Fruit fly (Drosophila melanogaster) whole organism, embryonic: ENCODE results near the gene prd1.

Source experiments
- BtbVII ChIP-seq: fragments of 200-800 bp; sonication (Bioruptor generic); optimal IDR thresholded peaks from 3 replicates; lab custom pipeline; 2017; ENCODE audit warnings: missing biosample characterization, mild to moderate bottlenecking, missing genetic modification characterization
- CG10274 ChIP-seq: fragments of 200-800 bp; sonication (Bioruptor generic); optimal IDR thresholded peaks from 3 replicates; lab custom pipeline; 2017; ENCODE audit warnings: missing biosample characterization, mild to moderate bottlenecking, missing genetic modification characterization
- CG12104 ChIP-seq: fragments of 200-800 bp; sonication (Bioruptor generic); optimal IDR thresholded peaks from 3 replicates; lab custom pipeline; 2016; ENCODE audit warnings: missing biosample characterization, missing genetic modification characterization
- CG13123 ChIP-seq: fragments of 200-800 bp; sonication (Bioruptor generic); optimal IDR thresholded peaks from 2 replicates; lab custom pipeline; 2016; ENCODE audit warnings: missing biosample characterization, missing genetic modification characterization
- CG13424 ChIP-seq: fragments of 200-800 bp; sonication (Bioruptor generic); optimal IDR thresholded peaks from 2 replicates; lab custom pipeline; 2019; ENCODE audit warnings: missing biosample characterization, mild to moderate bottlenecking, missing genetic modification characterization, moderate library complexity
- CG14014 ChIP-seq: fragments of 200-800 bp; sonication (Bioruptor generic); IDR thresholded peaks from 2 replicates; pipeline ENCODE4 v1.3.6; 2022; ENCODE audit warnings: missing biosample characterization, missing genetic modification characterization
- CG14050 ChIP-seq: fragments of 200-800 bp; sonication (Bioruptor generic); IDR thresholded peaks from 3 replicates; pipeline ENCODE4 v1.3.6; 2022; ENCODE audit warnings: missing biosample characterization, missing genetic modification characterization
- CG14710 ChIP-seq: fragments of 200-800 bp; sonication (Bioruptor generic); optimal IDR thresholded peaks from 3 replicates; lab custom pipeline; 2019; ENCODE audit warnings: missing biosample characterization, mild to moderate bottlenecking, missing genetic modification characterization, moderate library complexity
- CG17186 ChIP-seq: fragments of 200-800 bp; sonication (Bioruptor generic); optimal IDR thresholded peaks from 3 replicates; lab custom pipeline; 2017; ENCODE audit warnings: missing biosample characterization, missing genetic modification reagents, missing genetic modification characterization
- CG17802 ChIP-seq: fragments of 200-800 bp; sonication (Bioruptor generic); optimal IDR thresholded peaks from 2 replicates; lab custom pipeline; 2018; ENCODE audit warnings: missing biosample characterization, mild to moderate bottlenecking, missing genetic modification characterization, moderate library complexity
- CG1832 ChIP-seq: fragments of 200-800 bp; sonication (Bioruptor generic); optimal IDR thresholded peaks from 2 replicates; lab custom pipeline; 2017; ENCODE audit warnings: missing biosample characterization, mild to moderate bottlenecking, missing genetic modification characterization, inconsistent platforms
- CG3065 ChIP-seq: fragments of 200-800 bp; sonication (Bioruptor generic); optimal IDR thresholded peaks from 2 replicates; lab custom pipeline; 2016; ENCODE audit warnings: missing biosample characterization, missing genetic modification characterization
- CG4360 ChIP-seq: fragments of 200-800 bp; sonication (Bioruptor generic); IDR thresholded peaks from 2 replicates; pipeline ENCODE4 v1.3.6; 2022; ENCODE audit warnings: missing biosample characterization, missing genetic modification characterization
- CG6175 ChIP-seq: fragments of 200-800 bp; sonication (Bioruptor generic); IDR thresholded peaks from 3 replicates; pipeline ENCODE4 v1.3.6; 2022; ENCODE audit warnings: missing biosample characterization, missing genetic modification characterization
- CG7963 ChIP-seq: fragments of 200-800 bp; sonication (Bioruptor generic); IDR thresholded peaks from 3 replicates; pipeline ENCODE4 v1.3.6; 2022; ENCODE audit warnings: missing biosample characterization, missing genetic modification characterization; ENCODE audit not compliant: partially characterized antibody
- CG8359 ChIP-seq: fragments of 200-800 bp; sonication (Bioruptor generic); optimal IDR thresholded peaks from 2 replicates; lab custom pipeline; 2017; ENCODE audit warnings: missing biosample characterization, mild to moderate bottlenecking, missing genetic modification characterization, borderline replicate concordance
- CG9876 ChIP-seq: fragments of 200-800 bp; sonication (Bioruptor generic); optimal IDR thresholded peaks from 2 replicates; lab custom pipeline; 2016; ENCODE audit warnings: missing biosample characterization, missing genetic modification characterization
- CTCF ChIP-seq: fragments of 200-800 bp; sonication (Bioruptor generic); optimal IDR thresholded peaks from 2 replicates; lab custom pipeline; 2017; ENCODE audit warnings: missing biosample characterization, mild to moderate bottlenecking, missing genetic modification characterization, moderate library complexity
- Doc3 ChIP-seq: fragments of 200-800 bp; sonication (Bioruptor generic); IDR thresholded peaks from 3 replicates; pipeline ENCODE4 v1.3.6; 2022; ENCODE audit warnings: missing biosample characterization, missing genetic modification characterization; ENCODE audit not compliant: partially characterized antibody
- Dp ChIP-seq: fragments of 200-800 bp; sonication (Bioruptor generic); optimal IDR thresholded peaks from 2 replicates; lab custom pipeline; 2018; ENCODE audit warnings: missing biosample characterization, mild to moderate bottlenecking, missing genetic modification characterization, moderate library complexity
- ERR ChIP-seq: fragments of 200-800 bp; sonication (Bioruptor generic); optimal IDR thresholded peaks from 2 replicates; lab custom pipeline; 2016; ENCODE audit warnings: missing biosample characterization, missing genetic modification characterization
- Eip74EF ChIP-seq, 2 experiments: fragments of 200-800 bp in 1 of 2; fragments of >200 bp in 1 of 2; sonication (Bioruptor generic) in 1 of 2; optimal IDR thresholded peaks; 2 replicates each; lab custom pipeline; 2017 to 2019; ENCODE audit warnings: missing biosample characterization in 2 of 2, missing genetic modification characterization in 2 of 2, mild to moderate bottlenecking in 1 of 2, moderate library complexity in 1 of 2
- HmgZ ChIP-seq: fragments of 200-800 bp; sonication (Bioruptor generic); optimal IDR thresholded peaks from 2 replicates; lab custom pipeline; 2018; ENCODE audit warnings: missing biosample characterization, mild to moderate bottlenecking, missing genetic modification characterization
- MTF-1 ChIP-seq: fragments of 200-800 bp; sonication (Bioruptor generic); optimal IDR thresholded peaks from 2 replicates; lab custom pipeline; 2018; ENCODE audit warnings: missing biosample characterization, mild to moderate bottlenecking, missing genetic modification characterization, borderline replicate concordance
- Optix ChIP-seq: fragments of 200-800 bp; sonication (Bioruptor generic); IDR thresholded peaks from 3 replicates; pipeline ENCODE4 v1.3.6; 2022; ENCODE audit warnings: missing biosample characterization, missing genetic modification characterization
- abd-A ChIP-seq: fragments of 200-800 bp; sonication (Bioruptor generic); optimal IDR thresholded peaks from 3 replicates; lab custom pipeline; 2019; ENCODE audit warnings: missing biosample characterization, mild to moderate bottlenecking, missing genetic modification characterization, moderate library complexity
- ac ChIP-seq: fragments of 200-800 bp; sonication (Bioruptor generic); optimal IDR thresholded peaks from 3 replicates; lab custom pipeline; 2017; ENCODE audit warnings: missing biosample characterization, mild to moderate bottlenecking, missing genetic modification characterization
- ato ChIP-seq: fragments of 200-800 bp; sonication (Bioruptor generic); IDR thresholded peaks from 2 replicates; pipeline ENCODE4 v1.3.6; 2022; ENCODE audit warnings: missing biosample characterization, missing genetic modification characterization; ENCODE audit not compliant: partially characterized antibody
- bsh ChIP-seq, 2 experiments: fragments of 200-800 bp; sonication (Bioruptor generic); optimal IDR thresholded peaks; 2 replicates each; lab custom pipeline; 2017 to 2018; ENCODE audit warnings: mild to moderate bottlenecking in 2 of 2, missing biosample characterization in 2 of 2, missing genetic modification characterization in 2 of 2, moderate library complexity in 1 of 2
- chinmo ChIP-seq: fragments of 200-800 bp; sonication (Bioruptor generic); IDR thresholded peaks from 4 replicates; pipeline ENCODE4 v1.3.6; 2022; ENCODE audit warnings: missing biosample characterization, missing genetic modification characterization; ENCODE audit not compliant: partially characterized antibody
- crol ChIP-seq: fragments of 200-800 bp; sonication (Bioruptor generic); IDR thresholded peaks from 2 replicates; pipeline ENCODE4 v1.3.6; 2022; ENCODE audit warnings: missing biosample characterization, missing genetic modification characterization
- dimm ChIP-seq: fragments of 200-800 bp; sonication (Bioruptor generic); IDR thresholded peaks from 2 replicates; pipeline ENCODE4 v1.3.6; 2022; ENCODE audit warnings: missing biosample characterization, missing genetic modification characterization
- disco-r ChIP-seq: fragments of 200-800 bp; sonication (Bioruptor generic); optimal IDR thresholded peaks from 2 replicates; lab custom pipeline; 2016; ENCODE audit warnings: missing biosample characterization, missing genetic modification characterization
- hth ChIP-seq: fragments of >200 bp; optimal IDR thresholded peaks from 2 replicates; lab custom pipeline; 2017; ENCODE audit warnings: inconsistent platforms
- jigr1 ChIP-seq: fragments of 200-800 bp; sonication (Bioruptor generic); IDR thresholded peaks from 3 replicates; pipeline ENCODE4 v1.3.6; 2022; ENCODE audit warnings: missing biosample characterization, missing genetic modification characterization
- jing ChIP-seq: fragments of 200-800 bp; sonication (Bioruptor generic); optimal IDR thresholded peaks from 2 replicates; lab custom pipeline; 2018; ENCODE audit warnings: missing biosample characterization, mild to moderate bottlenecking, missing genetic modification characterization
- kni ChIP-seq: fragments of 200-800 bp; sonication (Bioruptor generic); optimal IDR thresholded peaks from 3 replicates; lab custom pipeline; 2017; ENCODE audit warnings: mild to moderate bottlenecking, missing biosample characterization, missing genetic modification reagents, missing genetic modification characterization
- oc ChIP-seq: fragments of 200-800 bp; sonication (Bioruptor generic); optimal IDR thresholded peaks from 2 replicates; lab custom pipeline; 2018; ENCODE audit warnings: missing biosample characterization, mild to moderate bottlenecking, missing genetic modification characterization, moderate library complexity
- onecut ChIP-seq: fragments of 200-800 bp; sonication (Bioruptor generic); IDR thresholded peaks from 2 replicates; pipeline ENCODE4 v1.3.6; 2022; ENCODE audit warnings: missing biosample characterization, missing genetic modification characterization
- scrt ChIP-seq: fragments of 200-800 bp; sonication (Bioruptor generic); optimal IDR thresholded peaks from 2 replicates; lab custom pipeline; 2018; ENCODE audit warnings: missing biosample characterization, mild to moderate bottlenecking, missing genetic modification characterization, moderate library complexity
- sens-2 ChIP-seq: fragments of 200-800 bp; sonication (Bioruptor generic); IDR thresholded peaks from 2 replicates; pipeline ENCODE4 v1.3.6; 2022; ENCODE audit warnings: missing biosample characterization, missing genetic modification characterization
- so ChIP-seq: fragments of 200-800 bp; sonication (Bioruptor generic); IDR thresholded peaks from 3 replicates; pipeline ENCODE4 v1.3.6; 2022; ENCODE audit warnings: missing biosample characterization, missing genetic modification characterization
- sob ChIP-seq: fragments of 200-800 bp; sonication (Bioruptor generic); IDR thresholded peaks from 2 replicates; pipeline ENCODE4 v1.3.6; 2022; ENCODE audit warnings: missing biosample characterization, missing genetic modification characterization
- tio ChIP-seq: fragments of 200-800 bp; sonication (Bioruptor generic); optimal IDR thresholded peaks from 2 replicates; lab custom pipeline; 2017; ENCODE audit warnings: missing biosample characterization, missing genetic modification characterization, inconsistent platforms
- toy ChIP-seq: fragments of 200-800 bp; sonication (Bioruptor generic); IDR thresholded peaks from 2 replicates; pipeline ENCODE4 v1.3.6; 2022; ENCODE audit warnings: missing biosample characterization, missing genetic modification characterization
- twi ChIP-seq: fragments of 200-800 bp; optimal IDR thresholded peaks from 2 replicates; lab custom pipeline; 2019; ENCODE audit warnings: missing biosample characterization, mild to moderate bottlenecking, missing genetic modification characterization, moderate library complexity
- zfh1 ChIP-seq: fragments of 200-800 bp; sonication (Bioruptor generic); IDR thresholded peaks from 3 replicates; pipeline ENCODE4 v1.3.6; 2022; ENCODE audit warnings: missing biosample characterization, missing genetic modification characterization

The prd1 gene

DNA sequence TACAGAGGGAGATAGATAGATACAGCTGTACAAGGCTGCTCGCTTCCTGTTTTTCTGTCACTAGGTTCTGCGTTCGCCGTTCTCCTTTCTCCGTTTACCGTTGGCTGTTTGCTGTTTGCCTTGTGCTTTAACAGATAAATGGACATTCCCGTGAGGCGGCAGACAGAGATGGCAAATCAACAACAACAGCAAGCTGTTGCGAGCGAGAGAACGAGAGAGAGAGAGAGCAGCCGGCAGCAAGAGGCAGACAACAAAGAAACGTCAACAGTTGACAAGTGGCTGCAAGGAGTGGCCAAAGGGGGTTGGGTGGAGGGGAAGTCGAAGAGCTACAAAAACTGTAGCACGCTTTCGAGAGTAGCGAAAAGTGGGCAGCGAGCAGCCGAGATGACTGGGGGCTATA, 46.6 kb upstream of the prd1 start (continued):
- TF ChIP-seq zfh1 (0 out of 3 replicates have a peak, but pooled peaks have one; percentile 16), CG3065 (GFP tag; lab: Kevin White, UChicago) (no peak), scrt (GFP tag; lab: Kevin White, UChicago) (peak; percentile 32), so (GFP tag; lab: Robert Waterston, UW) (no peak), twi (tag; lab: Kevin White, UChicago) (no peak), CG7963 (GFP tag; lab: Robert Waterston, UW) (no peak), CG1832 (peak; percentile 25), sens-2 (no peak), ato (GFP tag; lab: Robert Waterston, UW) (no peak), CG14014 (GFP tag; lab: Robert Waterston, UW) (no peak), CG4360 (GFP tag; lab: Robert Waterston, UW) (0 out of 2 replicates have a peak, but pooled peaks have one; percentile 34), chinmo (GFP tag; lab: Robert Waterston, UW) (0 out of 4 replicates have a peak, but pooled peaks have one; percentile 14), CG17186 (no peak), CG14050 (GFP tag; lab: Robert Waterston, UW) (no peak), abd-A (tag; lab: Kevin White, UChicago) (peak; percentile 4), BtbVII (no peak), toy (GFP tag; lab: Robert Waterston, UW) (no peak), hth (no peak)

DNA sequence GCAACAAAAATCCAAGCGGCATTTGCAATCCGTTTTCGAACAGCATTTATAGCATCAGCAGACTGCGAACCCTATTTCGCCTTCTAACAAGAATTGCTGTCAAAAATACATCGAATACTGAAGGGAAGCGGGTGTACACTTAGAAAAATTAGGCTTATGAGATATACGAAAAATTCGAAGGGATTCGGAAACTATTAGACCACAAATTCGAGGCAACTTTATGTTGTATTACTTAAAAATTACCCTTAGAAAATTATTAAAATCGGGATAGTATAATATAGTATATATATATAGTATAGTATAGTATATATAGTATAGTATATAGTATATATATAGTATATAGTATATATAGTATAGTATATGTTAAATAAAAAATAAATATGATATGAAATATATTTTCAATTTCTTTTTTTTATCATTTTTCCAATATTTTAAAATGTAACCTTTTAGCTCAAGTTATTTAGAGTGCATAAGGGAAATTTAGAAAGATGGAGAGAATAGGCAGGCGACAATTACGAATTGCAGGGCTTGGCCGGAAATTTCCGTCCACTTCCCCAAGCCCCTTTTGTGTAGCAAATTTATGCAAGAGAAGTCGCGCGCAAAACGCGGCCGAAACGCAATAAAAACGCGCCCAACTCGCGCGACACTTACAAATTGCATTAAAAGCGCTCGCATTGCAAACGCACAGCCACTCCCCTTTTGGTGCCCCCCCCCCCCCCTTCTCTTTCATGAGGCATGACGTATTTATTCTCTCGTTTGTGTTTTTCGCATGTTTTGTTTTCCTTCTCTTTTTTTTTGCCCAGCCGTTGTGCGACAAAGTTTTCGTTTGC, 44.2 kb upstream of the prd1 start:
- TF ChIP-seq bsh (GFP tag; optimal IDR thresholded peaks at IDR 0.05; lab: Kevin White, UChicago): peak in 1 of 2 experiments; percentile 8
- TF ChIP-seq onecut (GFP tag; lab: Robert Waterston, UW): no peak
- no peak for TF ChIP-seq dimm (GFP tag; lab: Robert Waterston, UW)
- peak; percentile 98 for TF ChIP-seq CG8359 (GFP tag; lab: Kevin White, UChicago)
- TF ChIP-seq crol: peak; percentile 16; the same call in 1 of the 2 replicates
- TF ChIP-seq, all 482 proteins: peak for 3

DNA sequence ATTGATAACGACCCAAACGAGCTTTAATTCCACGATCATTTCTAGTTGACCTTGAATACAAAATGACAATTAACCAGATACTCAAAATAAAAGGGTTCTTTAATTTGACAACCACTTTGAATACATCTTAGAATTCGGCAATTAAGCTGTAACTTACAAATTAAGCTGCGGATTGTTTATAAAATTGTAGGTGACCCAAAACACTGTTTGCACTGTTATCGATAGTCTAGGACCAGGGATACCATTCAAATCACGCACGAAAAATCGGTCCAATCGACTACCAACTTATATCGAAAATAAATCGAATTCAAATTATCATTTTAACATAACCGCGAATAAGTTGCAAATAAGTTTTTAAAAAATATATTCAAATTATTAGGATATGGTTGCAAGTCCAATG, 35.5 kb upstream of the prd1 start, which contains the start of gene Kyat:
Kyat (minus strand) TSS at position 228 of the 400 bp plus-strand sequence.
- TF ChIP-seq CTCF (GFP tag; lab: Kevin White, UChicago) (peak; percentile 43), ac (no peak), HmgZ (tag; lab: Kevin White, UChicago) (peak; percentile 69), CG17802 (no peak), CG12104 (no peak), disco-r (GFP tag; lab: Kevin White, UChicago) (no peak), CG6175 (GFP tag; lab: Robert Waterston, UW) (no peak), CG13123 (GFP tag; lab: Kevin White, UChicago) (no peak), oc (tag; lab: Kevin White, UChicago) (no peak), Optix (GFP tag; lab: Robert Waterston, UW) (no peak), MTF-1 (GFP tag; lab: Kevin White, UChicago) (no peak), Dp (peak; percentile 96), CG13424 (tag; lab: Kevin White, UChicago) (no peak), CG14710 (peak; percentile 66), Eip74EF (GFP tag; optimal IDR thresholded peaks at IDR 0.05; lab: Kevin White, UChicago) (no peak), jing (GFP tag; lab: Kevin White, UChicago) (no peak), hth (no peak), tio (GFP tag; lab: Kevin White, UChicago) (no peak), CG10274 (GFP tag; lab: Kevin White, UChicago) (peak; percentile 54), kni (GFP tag; lab: Kevin White, UChicago) (no peak), CG9876 (GFP tag; lab: Kevin White, UChicago) (no peak), Doc3 (GFP tag; lab: Robert Waterston, UW) (peak; percentile 98), jigr1 (GFP tag; lab: Robert Waterston, UW) (no peak), sob (GFP tag; lab: Robert Waterston, UW) (no peak), ERR (GFP tag; lab: Kevin White, UChicago) (peak; percentile 42)
